Worm (Caenorhabditis elegans): ENCODE results near the gene chts-1.

chts-1 gene

DNA sequence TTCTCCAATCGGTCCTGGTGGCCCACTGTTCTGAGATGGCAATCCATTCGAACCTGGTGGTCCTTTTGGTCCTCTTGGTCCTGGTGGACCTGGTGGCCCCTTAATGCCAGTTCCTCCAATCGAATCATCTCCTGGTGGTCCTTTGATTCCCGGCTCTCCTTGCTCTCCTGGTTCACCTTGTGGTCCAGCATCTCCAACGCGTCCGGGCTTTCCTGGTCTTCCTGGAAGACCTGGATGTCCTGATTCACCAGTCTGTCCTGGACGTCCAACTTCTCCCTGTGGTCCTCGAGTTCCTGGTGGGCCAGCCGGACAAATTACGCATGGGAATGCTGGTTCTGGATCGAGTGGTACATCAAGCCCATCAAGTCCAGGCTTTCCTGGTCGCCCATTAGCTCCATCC is 17.4 kb upstream of the chts-1 start:
- TF ChIP-seq hmbx-1 (tag; optimal IDR thresholded peaks at IDR 0.05) (no peak), tra-4 (tag; optimal IDR thresholded peaks at IDR 0.05) (no peak), ceh-36 (tag; optimal IDR thresholded peaks at IDR 0.05) (no peak), F13C5.2 (tag; optimal IDR thresholded peaks at IDR 0.05) (no peak), tbx-37 (GFP tag; conservative IDR thresholded peaks at IDR 0.05) (no peak), scrt-1 (GFP tag; IDR thresholded peaks at IDR 0.05) (no peak), ets-7 (tag; optimal IDR thresholded peaks at IDR 0.05) (no peak), ama-1 (optimal IDR thresholded peaks at IDR 0.05) (no peak), pes-1 (GFP tag; IDR thresholded peaks at IDR 0.05) (no peak), B0310.2 (tag; optimal IDR thresholded peaks at IDR 0.05) (no peak), sea-1 (GFP tag; conservative IDR thresholded peaks at IDR 0.05) (no peak), ceh-13 (GFP tag; optimal IDR thresholded peaks at IDR 0.05) (no peak), hnd-1 (tag; optimal IDR thresholded peaks at IDR 0.05) (no peak)

DNA sequence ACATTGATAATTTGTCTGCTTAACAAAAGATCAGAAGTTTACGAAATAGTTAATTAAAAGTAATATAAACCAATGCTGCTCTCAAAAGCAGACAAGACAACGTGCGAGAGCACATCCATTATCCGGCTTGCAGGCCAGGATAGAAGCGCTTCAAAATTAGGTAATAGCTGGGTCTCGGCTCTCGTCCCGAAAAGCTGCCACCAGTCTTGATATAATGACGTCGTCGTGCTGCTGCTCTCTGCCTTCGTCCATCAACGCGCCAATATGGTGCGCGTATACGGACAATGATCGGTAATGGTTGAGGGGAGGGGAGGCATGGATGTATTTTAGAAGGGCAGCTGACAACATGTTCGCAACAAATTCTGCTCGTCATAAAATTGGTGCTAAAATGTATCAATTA is 15.0 kb upstream of the chts-1 start:
- TF ChIP-seq hmbx-1 (tag; optimal IDR thresholded peaks at IDR 0.05) (no peak), scrt-1 (GFP tag; IDR thresholded peaks at IDR 0.05) (no peak), ceh-36 (tag; optimal IDR thresholded peaks at IDR 0.05) (no peak), ceh-13 (GFP tag; optimal IDR thresholded peaks at IDR 0.05) (no peak), F13C5.2 (tag; optimal IDR thresholded peaks at IDR 0.05) (no peak), tbx-37 (GFP tag; conservative IDR thresholded peaks at IDR 0.05) (no peak), aly-1 (tag; optimal IDR thresholded peaks at IDR 0.05) (no peak)

DNA sequence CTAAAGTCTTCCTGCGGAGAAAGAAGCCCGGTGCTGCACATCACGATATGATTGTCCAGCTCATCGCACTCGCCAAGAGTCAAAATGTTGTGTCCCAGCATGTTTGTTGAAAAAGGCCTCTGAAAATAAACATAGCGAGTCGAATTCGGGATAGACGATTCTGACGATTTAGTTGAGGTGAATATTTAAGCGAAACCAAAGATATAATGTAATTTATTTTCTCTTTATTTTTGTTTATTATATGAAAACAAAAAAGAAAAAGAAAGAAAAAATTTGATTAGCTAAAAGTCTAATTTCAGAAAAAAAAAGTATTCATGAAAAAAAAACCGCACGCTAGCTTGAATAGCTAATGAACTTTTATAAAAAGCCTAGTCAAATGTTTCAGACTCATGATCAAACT is 13.2 kb upstream of the chts-1 start, which contains the start of gene ceh-14:
ceh-14 (minus strand) TSS at position 101 of the 400 bp plus-strand sequence.
- no peak for TF ChIP-seq scrt-1 (GFP tag; IDR thresholded peaks at IDR 0.05)
- TF ChIP-seq hmg-4 (GFP tag; optimal IDR thresholded peaks at IDR 0.05): no peak
- TF ChIP-seq hmbx-1 (tag; optimal IDR thresholded peaks at IDR 0.05): no peak
- TF ChIP-seq aly-1 (tag; optimal IDR thresholded peaks at IDR 0.05): no peak
- TF ChIP-seq flt-1 (GFP tag; IDR thresholded peaks at IDR 0.05): no peak
- no peak for TF ChIP-seq tbx-37 (GFP tag; conservative IDR thresholded peaks at IDR 0.05)

DNA sequence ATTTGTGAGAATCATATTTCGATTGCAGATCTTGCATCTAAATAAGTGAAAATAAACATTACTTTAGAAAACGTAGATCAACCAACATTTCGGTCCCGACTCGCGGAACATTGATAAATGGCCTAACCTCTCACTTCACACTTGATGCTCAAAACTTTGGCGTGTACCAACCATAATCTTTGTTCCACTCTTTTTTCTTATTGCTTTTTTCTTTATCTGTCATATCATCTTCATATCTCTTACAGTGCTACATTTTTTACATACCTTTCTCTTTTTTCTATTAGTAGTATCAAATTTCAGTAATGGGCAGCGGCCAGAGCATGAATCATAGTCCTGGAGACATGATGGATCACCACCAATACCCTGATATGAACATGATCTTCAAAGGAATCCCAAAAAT is 5.8 kb upstream of the chts-1 start, which contains the start of gene F46C8.3:
F46C8.3 (plus strand) TSS at position 301 of the 400 bp plus-strand sequence.
- TF ChIP-seq tbx-37 (GFP tag; conservative IDR thresholded peaks at IDR 0.05): no peak
- no peak for TF ChIP-seq hmbx-1 (tag; optimal IDR thresholded peaks at IDR 0.05)
- TF ChIP-seq ets-7 (tag; optimal IDR thresholded peaks at IDR 0.05): no peak
- TF ChIP-seq scrt-1 (GFP tag; IDR thresholded peaks at IDR 0.05): no peak
- no peak for TF ChIP-seq pes-1 (GFP tag; IDR thresholded peaks at IDR 0.05)
- no peak for TF ChIP-seq hnd-1 (tag; optimal IDR thresholded peaks at IDR 0.05)
- no peak for TF ChIP-seq B0310.2 (tag; optimal IDR thresholded peaks at IDR 0.05)
- no peak for TF ChIP-seq ama-1 (optimal IDR thresholded peaks at IDR 0.05)
- TF ChIP-seq tra-4 (tag; optimal IDR thresholded peaks at IDR 0.05): no peak
- TF ChIP-seq ceh-13 (GFP tag; optimal IDR thresholded peaks at IDR 0.05): no peak
- no peak for TF ChIP-seq flt-1 (GFP tag; IDR thresholded peaks at IDR 0.05)
- TF ChIP-seq F13C5.2 (tag; optimal IDR thresholded peaks at IDR 0.05): no peak
- TF ChIP-seq aly-1 (tag; optimal IDR thresholded peaks at IDR 0.05): no peak
- no peak for TF ChIP-seq sea-1 (GFP tag; conservative IDR thresholded peaks at IDR 0.05)
- no peak for TF ChIP-seq ceh-36 (tag; optimal IDR thresholded peaks at IDR 0.05)
- TF ChIP-seq hmg-4 (GFP tag; optimal IDR thresholded peaks at IDR 0.05): no peak
- TF ChIP-seq tbx-11 (GFP tag; IDR thresholded peaks at IDR 0.05): no peak

DNA sequence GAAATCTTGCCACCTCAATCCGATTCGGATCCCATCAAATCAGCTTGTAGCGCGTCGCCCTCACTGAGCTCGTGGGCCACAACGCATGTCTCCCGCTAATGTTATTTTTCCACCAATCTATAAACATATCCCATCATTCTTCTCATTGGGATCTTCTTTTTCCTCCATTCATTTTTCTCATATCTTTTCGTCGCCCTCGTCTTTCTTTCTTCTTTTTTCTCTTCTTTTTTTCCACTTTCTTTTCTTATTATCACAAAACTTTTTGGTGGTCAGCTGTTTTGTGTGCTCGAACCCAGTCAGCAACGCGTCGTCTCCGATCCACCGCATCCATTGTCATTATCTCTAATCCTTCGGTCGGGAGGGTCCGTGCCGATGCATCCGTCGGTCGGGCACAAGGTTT is 4.3 kb upstream of the chts-1 start:
- no peak for TF ChIP-seq aly-1 (tag; optimal IDR thresholded peaks at IDR 0.05)

DNA sequence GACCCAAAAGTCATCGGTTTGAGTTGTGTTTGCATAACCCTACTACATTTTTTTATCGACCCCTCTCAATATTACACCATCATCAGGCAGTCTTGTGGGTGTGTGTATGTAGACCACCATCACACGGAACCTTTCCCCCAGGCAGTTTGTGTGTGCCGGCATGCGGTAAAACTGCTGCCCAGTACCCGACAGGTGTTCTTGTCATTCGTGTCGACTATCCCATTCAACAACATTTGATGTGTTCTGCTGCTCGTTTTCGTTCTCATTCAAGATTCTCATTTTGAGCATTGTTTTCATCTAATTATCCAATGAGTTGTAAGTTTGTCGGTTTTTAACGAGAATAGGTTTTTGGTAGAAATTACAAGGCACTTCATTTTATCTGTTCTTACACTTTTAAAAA is 3.1 kb upstream of the chts-1 start:
- TF ChIP-seq scrt-1 (GFP tag; IDR thresholded peaks at IDR 0.05) (0 out of 2 replicates have a peak, but pooled peaks have one; percentile 40), ceh-36 (tag; optimal IDR thresholded peaks at IDR 0.05) (no peak), tra-4 (tag; optimal IDR thresholded peaks at IDR 0.05) (no peak), ama-1 (optimal IDR thresholded peaks at IDR 0.05) (no peak), pes-1 (GFP tag; IDR thresholded peaks at IDR 0.05) (no peak)

DNA sequence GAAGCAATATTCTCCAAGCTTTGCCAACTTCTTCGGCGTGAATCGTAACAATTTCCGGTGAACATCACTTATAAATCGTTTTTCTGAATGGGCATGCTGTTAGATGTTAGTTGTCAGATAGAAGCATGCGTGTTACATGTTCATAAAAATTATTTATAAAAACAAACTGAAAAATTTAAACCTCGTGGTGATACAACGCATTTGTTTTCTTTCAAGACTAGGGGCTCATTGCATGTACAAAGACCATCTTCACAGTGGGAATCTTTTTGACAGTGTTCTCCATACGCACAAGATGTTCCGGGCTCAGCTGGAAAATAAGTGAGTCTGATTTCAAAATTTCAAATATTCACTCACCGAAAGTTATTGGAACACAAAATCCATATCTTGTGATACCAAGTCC is 6.8 kb downstream of the chts-1 start:
- TF ChIP-seq ets-7 (tag; optimal IDR thresholded peaks at IDR 0.05) (no peak), ceh-13 (GFP tag; optimal IDR thresholded peaks at IDR 0.05) (no peak), ama-1 (optimal IDR thresholded peaks at IDR 0.05) (no peak), scrt-1 (GFP tag; IDR thresholded peaks at IDR 0.05) (no peak), tra-4 (tag; optimal IDR thresholded peaks at IDR 0.05) (no peak), tbx-11 (GFP tag; IDR thresholded peaks at IDR 0.05) (no peak), hmg-4 (GFP tag; optimal IDR thresholded peaks at IDR 0.05) (no peak), ceh-36 (tag; optimal IDR thresholded peaks at IDR 0.05) (no peak), tbx-37 (GFP tag; conservative IDR thresholded peaks at IDR 0.05) (no peak), pes-1 (GFP tag; IDR thresholded peaks at IDR 0.05) (no peak), flt-1 (GFP tag; IDR thresholded peaks at IDR 0.05) (no peak), sea-1 (GFP tag; conservative IDR thresholded peaks at IDR 0.05) (no peak), hnd-1 (tag; optimal IDR thresholded peaks at IDR 0.05) (no peak), hmbx-1 (tag; optimal IDR thresholded peaks at IDR 0.05) (no peak), aly-1 (tag; optimal IDR thresholded peaks at IDR 0.05) (no peak), F13C5.2 (tag; optimal IDR thresholded peaks at IDR 0.05) (no peak), B0310.2 (tag; optimal IDR thresholded peaks at IDR 0.05) (no peak)

DNA sequence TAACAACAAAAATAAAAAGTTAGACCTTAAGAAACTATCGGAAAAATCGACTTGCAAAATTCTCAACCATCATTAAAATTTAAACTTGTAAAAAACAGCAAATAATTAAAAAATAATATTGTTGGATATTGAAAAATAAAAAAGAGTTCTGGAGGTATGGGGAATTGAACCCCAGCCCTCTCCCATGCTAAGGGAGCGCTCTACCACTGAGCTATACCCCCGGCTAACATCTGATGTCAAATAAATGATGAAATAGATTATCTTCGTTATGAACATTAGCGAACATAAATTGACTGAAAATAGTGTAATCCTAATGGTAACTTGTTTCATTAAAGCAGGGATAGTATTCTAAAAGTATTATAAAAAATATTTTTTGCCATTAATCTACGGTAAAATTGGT is 12.3 kb downstream of the chts-1 start:
- TF ChIP-seq ceh-36 (tag; optimal IDR thresholded peaks at IDR 0.05) (no peak), flt-1 (GFP tag; IDR thresholded peaks at IDR 0.05) (0 out of 2 replicates have a peak, but pooled peaks have one; percentile 39), ets-7 (tag; optimal IDR thresholded peaks at IDR 0.05) (no peak)

DNA sequence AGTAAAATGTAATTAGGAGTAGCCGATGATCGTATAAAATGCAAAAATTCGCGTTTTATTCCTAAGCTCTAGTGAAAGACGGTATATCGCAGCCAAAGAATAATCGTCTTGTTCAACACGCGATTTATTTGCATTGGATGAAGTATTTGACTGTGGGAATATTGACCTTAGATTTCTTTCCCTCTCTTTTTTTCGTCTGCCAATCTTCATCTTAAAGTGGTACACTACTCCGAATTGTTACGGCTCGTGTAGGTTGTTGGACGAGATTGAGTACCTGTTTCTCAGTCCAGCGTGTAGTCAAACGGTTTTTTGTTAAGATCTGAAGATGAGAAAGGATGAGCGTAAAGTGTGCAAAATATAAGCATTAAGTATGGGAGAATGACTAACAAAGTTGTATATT is 12.9 kb downstream of the chts-1 start, which contains the start of gene lgc-11:
lgc-11 (minus strand) TSS at position 101 of the 400 bp plus-strand sequence.
- no peak for TF ChIP-seq hnd-1 (tag; optimal IDR thresholded peaks at IDR 0.05)
